Worm (Caenorhabditis elegans) whole organism, L3 larva: ENCODE data around the gene str-238.
A peak's percentile ranks its signal among the peaks of the same experiment; 100 is the strongest.

Source experiments
- R02D3.7 ChIP-seq: fragments of 150-350 bp; optimal IDR thresholded peaks from 2 replicates; lab custom pipeline; 2014; ENCODE audit warnings: missing biosample characterization, missing genetic modification characterization
- aly-2 ChIP-seq: fragments of 150-350 bp; optimal IDR thresholded peaks from 2 replicates; lab custom pipeline; 2014; ENCODE audit warnings: missing biosample characterization, missing genetic modification characterization
- ama-1 ChIP-seq: fragments of 150-350 bp; optimal IDR thresholded peaks from 2 replicates; lab custom pipeline; 2018
- ceh-16 ChIP-seq: sonication (generic microtip); optimal IDR thresholded peaks from 2 replicates; lab custom pipeline; 2017; ENCODE audit warnings: missing biosample characterization, missing genetic modification characterization
- ceh-28 ChIP-seq: fragments of 150-350 bp; optimal IDR thresholded peaks from 2 replicates; lab custom pipeline; 2014; ENCODE audit warnings: missing biosample characterization, missing genetic modification reagents, missing genetic modification characterization
- ceh-82 ChIP-seq: fragments of 150-350 bp; optimal IDR thresholded peaks from 2 replicates; lab custom pipeline; 2014; ENCODE audit warnings: missing biosample characterization, missing genetic modification characterization
- ceh-9 ChIP-seq: sonication (generic microtip); optimal IDR thresholded peaks from 2 replicates; lab custom pipeline; 2018; ENCODE audit warnings: missing biosample characterization, missing genetic modification characterization
- daf-12 ChIP-seq: fragments of 150-350 bp; optimal IDR thresholded peaks from 2 replicates; lab custom pipeline; 2014; ENCODE audit warnings: missing biosample characterization, missing genetic modification reagents, missing genetic modification characterization
- egl-5 ChIP-seq: fragments of 150-350 bp; optimal IDR thresholded peaks from 2 replicates; lab custom pipeline; 2017; ENCODE audit warnings: missing biosample characterization, missing genetic modification reagents, missing genetic modification characterization, inconsistent platforms
- elt-1 ChIP-seq: fragments of 150-350 bp; optimal IDR thresholded peaks from 2 replicates; lab custom pipeline; 2014; ENCODE audit warnings: missing biosample characterization, missing genetic modification characterization
- elt-3 ChIP-seq, 3 experiments: fragments of 150-350 bp in 1 of 3; sonication (generic microtip) in 2 of 3; optimal IDR thresholded peaks; 2 replicates in 2 of 3; 4 replicates in 1 of 3; lab custom pipeline; 2014 to 2017; ENCODE audit warnings: missing biosample characterization in 3 of 3, missing genetic modification characterization in 3 of 3
- eor-1 ChIP-seq, 2 experiments: fragments of 150-350 bp; optimal IDR thresholded peaks; 2 replicates each; lab custom pipeline; 2014 to 2018; ENCODE audit warnings: missing biosample characterization in 2 of 2, missing genetic modification characterization in 2 of 2
- fkh-10 ChIP-seq: sonication (generic microtip); optimal IDR thresholded peaks from 2 replicates; lab custom pipeline; 2017; ENCODE audit warnings: missing biosample characterization, missing genetic modification reagents, missing genetic modification characterization
- jun-1 ChIP-seq: fragments of 150-350 bp; optimal IDR thresholded peaks from 2 replicates; lab custom pipeline; 2014; ENCODE audit warnings: missing biosample characterization, missing genetic modification reagents, missing genetic modification characterization
- lin-15B ChIP-seq: fragments of 150-350 bp; optimal IDR thresholded peaks from 2 replicates; lab custom pipeline; 2014; ENCODE audit warnings: missing biosample characterization, missing genetic modification characterization
- mml-1 ChIP-seq: fragments of 150-350 bp; sonication (generic microtip); optimal IDR thresholded peaks from 3 replicates; lab custom pipeline; 2014; ENCODE audit warnings: missing biosample characterization, missing genetic modification characterization
- nfya-1 ChIP-seq: sonication (generic microtip); optimal IDR thresholded peaks from 2 replicates; lab custom pipeline; 2017; ENCODE audit warnings: missing genetic modification characterization, mild to moderate bottlenecking, missing compliant biosample characterization, antibody characterized with exemption, moderate library complexity; ENCODE audit not compliant: insufficient read depth
- nhr-12 ChIP-seq: fragments of 150-350 bp; optimal IDR thresholded peaks from 2 replicates; lab custom pipeline; 2014; ENCODE audit warnings: missing biosample characterization, missing genetic modification characterization
- nhr-23 ChIP-seq: fragments of 150-350 bp; optimal IDR thresholded peaks from 2 replicates; lab custom pipeline; 2014; ENCODE audit warnings: missing biosample characterization, missing genetic modification reagents, missing genetic modification characterization
- nhr-237 ChIP-seq: fragments of 150-350 bp; optimal IDR thresholded peaks from 2 replicates; lab custom pipeline; 2014; ENCODE audit warnings: missing biosample characterization, missing genetic modification characterization
- nhr-25 ChIP-seq: sonication (generic microtip); optimal IDR thresholded peaks from 2 replicates; lab custom pipeline; 2017; ENCODE audit warnings: missing biosample characterization, missing genetic modification characterization
- nhr-28 ChIP-seq: fragments of 150-350 bp; optimal IDR thresholded peaks from 2 replicates; lab custom pipeline; 2014; ENCODE audit warnings: missing biosample characterization, missing genetic modification characterization
- nhr-43 ChIP-seq: sonication (generic microtip); optimal IDR thresholded peaks from 2 replicates; lab custom pipeline; 2016; ENCODE audit warnings: mild to moderate bottlenecking, missing genetic modification characterization, missing compliant biosample characterization; ENCODE audit not compliant: poor library complexity, severe bottlenecking
- nhr-67 ChIP-seq: fragments of 150-350 bp; optimal IDR thresholded peaks from 2 replicates; lab custom pipeline; 2014; ENCODE audit warnings: missing biosample characterization, missing genetic modification characterization
- nhr-76 ChIP-seq: fragments of 150-350 bp; sonication (generic microtip); optimal IDR thresholded peaks from 5 replicates; lab custom pipeline; 2014; ENCODE audit warnings: missing biosample characterization, missing genetic modification characterization
- nhr-77 ChIP-seq: fragments of 150-350 bp; optimal IDR thresholded peaks from 2 replicates; lab custom pipeline; 2014; ENCODE audit warnings: missing biosample characterization, missing genetic modification characterization
- pha-4 ChIP-seq: fragments of 150-350 bp; optimal IDR thresholded peaks from 2 replicates; lab custom pipeline; 2014; ENCODE audit warnings: missing biosample characterization, missing genetic modification reagents, missing genetic modification characterization
- sea-2 ChIP-seq: fragments of 150-350 bp; sonication (generic microtip); optimal IDR thresholded peaks from 4 replicates; lab custom pipeline; 2014; ENCODE audit warnings: missing biosample characterization, missing genetic modification reagents, missing genetic modification characterization
- skn-1 ChIP-seq: fragments of 150-350 bp; optimal IDR thresholded peaks from 2 replicates; lab custom pipeline; 2014; ENCODE audit warnings: missing biosample characterization, missing genetic modification characterization
- unc-62 ChIP-seq: fragments of 150-350 bp; sonication (generic microtip); optimal IDR thresholded peaks from 4 replicates; lab custom pipeline; 2014; ENCODE audit warnings: missing biosample characterization, missing genetic modification reagents, missing genetic modification characterization
- zag-1 ChIP-seq: fragments of 150-350 bp; optimal IDR thresholded peaks from 2 replicates; lab custom pipeline; 2014; ENCODE audit warnings: missing biosample characterization, missing genetic modification characterization
- ztf-4 ChIP-seq: fragments of 150-350 bp; optimal IDR thresholded peaks from 2 replicates; lab custom pipeline; 2014; ENCODE audit warnings: missing biosample characterization, missing genetic modification characterization

Gene str-238

DNA sequence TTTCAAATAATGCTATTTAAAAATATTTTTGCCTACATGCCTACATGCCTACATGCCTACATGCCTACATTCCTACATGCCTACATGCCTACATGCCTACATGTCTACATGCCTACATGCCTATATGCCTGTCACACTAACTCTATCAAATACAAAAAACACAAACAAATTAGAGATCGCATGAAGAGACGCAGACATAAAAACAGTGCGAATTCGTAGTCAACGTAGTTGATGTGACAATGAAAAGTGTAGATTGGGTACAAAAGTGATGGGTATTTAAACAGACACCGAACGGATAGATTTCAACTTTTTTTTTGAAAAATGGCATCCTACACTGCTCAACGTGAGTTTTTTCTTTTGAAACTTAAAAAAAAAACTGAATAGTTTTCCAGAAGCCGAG, 12.5 kb downstream of the str-238 start, which contains the start of gene R09E12.9:
R09E12.9 (plus strand) TSS at position 316 of the 400 bp plus-strand sequence.
- TF ChIP-seq nhr-23 (peak; percentile 45), ceh-16 (tag; lab: Kevin White, UChicago) (no peak), nhr-76 (tag; lab: Kevin White, UChicago) (peak; percentile 81), nhr-25 (tag; lab: Kevin White, UChicago) (peak; percentile 34), nfya-1 (tag; lab: Kevin White, UChicago) (peak; percentile 31), nhr-77 (tag; lab: Kevin White, UChicago) (peak; percentile 94), R02D3.7 (no peak), lin-15B (peak; percentile 15), elt-1 (tag; lab: Kevin White, UChicago) (peak; percentile 50)

DNA sequence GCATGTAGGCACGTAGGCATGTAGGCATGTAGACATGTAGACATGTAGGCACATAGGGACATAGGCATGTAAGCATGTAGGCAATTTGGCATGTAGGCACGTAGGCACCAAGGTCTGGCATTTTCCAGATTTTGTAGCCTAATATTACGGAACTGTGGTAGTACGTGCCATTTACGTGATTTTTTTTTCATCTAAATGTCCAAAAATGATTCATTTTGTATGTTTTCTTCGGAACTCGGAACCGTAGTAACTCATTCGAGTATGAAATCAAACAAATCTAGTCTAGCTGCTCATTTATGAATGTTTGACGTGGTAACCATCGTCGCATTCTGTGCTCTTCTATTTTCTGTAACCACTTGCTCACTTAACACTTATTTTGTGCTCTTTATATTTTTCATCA, 13.5 kb downstream of the str-238 start, which contains the start of gene srbc-59:
srbc-59 (plus strand) TSS at position 301 of the 400 bp plus-strand sequence.
- no peak for TF ChIP-seq elt-3 (tag; optimal IDR thresholded peaks at IDR 0.05; lab: Kevin White, UChicago)
- TF ChIP-seq sea-2, result no peak
- no peak for TF ChIP-seq ceh-82 (tag; lab: Kevin White, UChicago)
- TF ChIP-seq nhr-67 (tag; lab: Kevin White, UChicago), result no peak
- no peak for TF ChIP-seq ama-1
- TF ChIP-seq ztf-4, result no peak
- TF ChIP-seq mml-1, result no peak
- TF ChIP-seq unc-62, result no peak

DNA sequence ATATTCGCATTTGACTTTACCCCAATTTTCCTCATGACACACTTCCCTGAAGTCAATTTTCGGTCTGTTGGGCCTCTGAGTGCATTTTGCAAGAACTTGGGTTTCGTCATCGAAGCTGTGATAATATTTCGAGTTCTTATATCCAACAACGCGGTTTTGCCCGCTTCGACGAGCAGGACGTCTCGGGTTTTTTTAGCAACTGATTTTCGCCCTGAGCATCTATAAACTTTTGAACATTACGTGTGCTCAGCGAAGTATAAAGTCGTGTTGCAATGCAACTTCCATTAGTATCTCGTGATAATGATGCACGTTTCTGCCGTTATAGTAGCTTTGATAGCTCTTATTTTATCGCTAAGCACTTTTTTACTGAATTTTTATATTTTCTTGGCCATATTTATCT, 15.2 kb downstream of the str-238 start, which contains the start of gene srbc-60:
srbc-60 (plus strand) TSS at position 301 of the 400 bp plus-strand sequence.
- TF ChIP-seq nhr-237 (tag; lab: Kevin White, UChicago) (no peak), daf-12 (tag; lab: Kevin White, UChicago) (no peak), jun-1 (tag; lab: Kevin White, UChicago) (no peak), ztf-4 (no peak), elt-3 (tag; optimal IDR thresholded peaks at IDR 0.05; lab: Kevin White, UChicago) (no peak), aly-2 (no peak), zag-1 (no peak), pha-4 (tag; lab: Kevin White, UChicago) (no peak), fkh-10 (GFP tag; lab: Kevin White, UChicago) (no peak), unc-62 (no peak), nhr-43 (tag; lab: Kevin White, UChicago) (no peak)

DNA sequence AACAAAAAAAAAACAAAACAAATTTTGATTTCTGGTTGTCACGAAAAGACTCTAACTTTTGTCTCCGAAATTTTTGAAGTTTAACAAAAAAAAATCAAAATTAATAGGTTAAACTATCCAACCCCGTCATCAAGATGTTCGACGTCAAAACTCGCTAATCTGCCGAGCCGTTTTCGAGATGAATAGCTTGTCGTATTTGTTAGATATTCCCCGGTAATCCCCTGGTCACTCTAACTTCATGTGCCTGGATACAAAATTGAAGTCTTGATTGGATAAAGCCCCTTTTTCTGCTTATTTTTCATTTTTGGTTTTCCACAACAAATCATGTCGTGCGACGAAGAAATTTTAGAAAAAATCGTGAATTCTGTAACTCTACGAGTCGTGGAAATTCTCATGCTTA, 17.6 kb downstream of the str-238 start, which contains the start of gene srab-16:
srab-16 (plus strand) TSS at position 301 of the 400 bp plus-strand sequence.
- TF ChIP-seq eor-1 (tag; optimal IDR thresholded peaks at IDR 0.05; lab: Kevin White, UChicago) (no peak), nhr-12 (tag; lab: Kevin White, UChicago) (no peak), nhr-23 (no peak)

DNA sequence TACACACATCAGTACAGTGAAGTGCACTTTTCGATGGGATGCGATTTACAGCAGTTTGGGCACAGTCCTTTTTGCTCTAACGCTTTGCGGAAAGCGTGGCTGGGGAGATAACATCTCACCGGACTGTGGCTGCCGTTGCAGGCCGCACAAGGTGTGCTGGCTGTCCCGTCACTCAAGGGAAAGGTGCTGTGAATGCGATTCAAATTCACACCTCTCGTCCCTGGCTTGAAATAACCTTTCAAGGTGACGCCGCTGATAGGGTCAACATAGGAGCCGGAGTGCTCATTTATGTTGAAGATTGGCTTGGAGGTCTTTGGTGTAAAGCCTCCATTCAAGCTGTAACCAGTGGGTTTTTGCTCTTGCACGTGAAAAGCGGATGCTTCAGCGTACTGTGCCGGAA, 29.3 kb downstream of the str-238 start:
- TF ChIP-seq nhr-67 (tag; lab: Kevin White, UChicago) (no peak), lin-15B (no peak)

ce11 chrV:797241-797640, 32.4 kb downstream of the str-238 start:
- TF ChIP-seq nhr-28 (no peak), ceh-28 (tag; lab: Kevin White, UChicago) (no peak), ceh-9 (tag; lab: Kevin White, UChicago) (no peak), lin-15B (no peak), nhr-77 (tag; lab: Kevin White, UChicago) (no peak), unc-62 (no peak), skn-1 (tag; lab: Kevin White, UChicago) (no peak)

- TF ChIP-seq egl-5 (no peak), elt-1 (tag; lab: Kevin White, UChicago) (peak; percentile 52), R02D3.7 (no peak)
Observed at ce11 chrV:800271-800670, 35.4 kb downstream of the str-238 start.
